Worm (Caenorhabditis elegans) whole organism, dauer: ENCODE measurements around the gene srsx-14.

Experiments
- unc-62 ChIP-seq: sonication (generic microtip); optimal IDR thresholded peaks from 2 replicates; lab custom pipeline; 2017; ENCODE audit warnings: missing biosample characterization, missing genetic modification reagents, missing genetic modification characterization

Gene srsx-14

DNA sequence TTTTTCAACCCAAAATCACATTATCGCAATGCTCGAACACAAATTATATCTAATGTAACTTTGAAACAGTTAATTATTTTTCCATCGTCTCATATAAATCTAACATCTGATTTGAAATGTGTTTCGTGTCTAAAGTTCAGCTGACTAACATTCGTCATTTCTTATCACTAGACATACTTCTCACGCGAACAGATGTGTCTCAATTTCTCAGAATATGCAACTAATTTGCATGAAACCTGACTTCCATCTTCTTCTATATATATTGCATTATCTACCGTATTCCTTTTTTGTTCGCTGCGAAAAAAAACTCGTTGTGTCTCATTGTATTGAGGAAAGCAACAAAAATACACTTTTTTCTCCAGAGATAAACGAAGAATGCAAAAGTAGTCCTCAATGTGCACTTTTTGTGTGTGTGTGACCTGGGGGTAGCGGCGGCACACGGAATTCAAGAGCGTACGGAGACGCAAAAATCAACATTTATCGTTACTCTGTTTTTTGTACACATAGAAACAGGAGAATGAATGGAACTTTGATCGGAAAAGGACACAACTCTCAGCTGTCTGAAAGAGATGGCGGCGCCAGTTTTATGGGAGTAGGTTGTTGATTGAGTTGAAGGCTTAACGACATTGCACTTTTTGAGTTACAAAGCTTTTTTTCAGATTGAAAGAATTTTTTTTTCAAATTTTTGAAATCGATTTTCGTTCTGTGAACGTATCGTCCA, 46.2 kb downstream of the srsx-14 start:
- no peak for TF ChIP-seq unc-62
